Fruit fly (Drosophila melanogaster) whole organism, larva: ENCODE data around the gene Pgant6.

ENCODE experiments used
- noc ChIP-seq: fragments of 200-800 bp; sonication (Bioruptor generic); optimal IDR thresholded peaks from 3 replicates; lab custom pipeline; 2019; ENCODE audit warnings: missing biosample characterization, mild to moderate bottlenecking, missing genetic modification characterization, moderate library complexity

The Pgant6 gene

DNA sequence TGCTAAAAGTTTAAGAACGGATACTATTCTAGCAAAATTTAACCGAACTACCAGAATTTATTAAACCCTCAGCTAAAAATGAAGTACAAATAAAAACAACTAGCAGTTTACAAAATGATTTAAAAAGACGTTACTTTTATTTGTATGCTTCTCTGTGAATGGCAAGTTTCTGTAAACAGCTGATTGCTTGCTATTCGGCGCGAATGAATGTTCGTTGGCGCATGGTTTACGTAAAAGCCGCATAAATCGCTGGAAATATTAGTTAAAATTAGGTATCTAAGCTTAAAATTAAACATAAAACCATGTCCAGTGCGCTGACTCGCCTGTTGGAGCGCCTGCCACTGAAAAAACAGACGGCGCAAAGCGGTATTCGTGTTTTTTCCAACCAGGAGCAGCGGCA is 1.3 kb upstream of the Pgant6 start, which contains the start of gene mRpS35:
Gene mRpS35 (plus strand): TSS at position 189 of the 400 bp plus-strand sequence.
- no peak for TF ChIP-seq noc (tag; lab: Kevin White, UChicago)

dm6 chr3L:2782678-2783027 is 598 bp downstream of the Pgant6 start:
- no peak for TF ChIP-seq noc (tag; lab: Kevin White, UChicago)

DNA sequence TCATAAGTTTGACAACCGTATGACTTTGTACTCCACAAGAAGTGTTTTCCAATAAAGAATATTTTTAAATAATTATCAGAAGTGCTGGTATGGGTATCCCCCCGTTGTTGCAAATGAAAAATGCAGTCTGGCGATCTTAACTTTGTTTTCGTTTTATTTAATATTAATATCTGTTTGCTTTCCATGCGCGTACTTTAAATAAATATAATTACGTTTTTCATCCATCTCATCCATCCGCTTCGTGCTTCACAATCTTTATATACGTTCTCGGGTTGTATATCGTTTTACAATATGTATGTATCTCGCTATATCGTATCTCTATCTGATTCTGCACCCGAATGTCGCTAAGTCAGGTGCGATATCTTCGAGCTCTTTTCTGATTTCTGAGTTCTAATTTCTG is 3.9 kb downstream of the Pgant6 start:
- no peak for TF ChIP-seq noc (tag; lab: Kevin White, UChicago)

- no peak for TF ChIP-seq noc (tag; lab: Kevin White, UChicago)
Observed at dm6 chr3L:2795363-2795957, 13.4 kb downstream of the Pgant6 start.

- TF ChIP-seq noc (tag; lab: Kevin White, UChicago), result no peak
Observed at dm6 chr3L:2796242-2796641, 14.2 kb downstream of the Pgant6 start.

dm6 chr3L:2798463-2798993 is 16.5 kb downstream of the Pgant6 start:
- TF ChIP-seq noc (tag; lab: Kevin White, UChicago), result peak; percentile 23

- peak; percentile 90 for TF ChIP-seq noc (tag; lab: Kevin White, UChicago)
Observed at dm6 chr3L:2799110-2799618, 17.1 kb downstream of the Pgant6 start.

DNA sequence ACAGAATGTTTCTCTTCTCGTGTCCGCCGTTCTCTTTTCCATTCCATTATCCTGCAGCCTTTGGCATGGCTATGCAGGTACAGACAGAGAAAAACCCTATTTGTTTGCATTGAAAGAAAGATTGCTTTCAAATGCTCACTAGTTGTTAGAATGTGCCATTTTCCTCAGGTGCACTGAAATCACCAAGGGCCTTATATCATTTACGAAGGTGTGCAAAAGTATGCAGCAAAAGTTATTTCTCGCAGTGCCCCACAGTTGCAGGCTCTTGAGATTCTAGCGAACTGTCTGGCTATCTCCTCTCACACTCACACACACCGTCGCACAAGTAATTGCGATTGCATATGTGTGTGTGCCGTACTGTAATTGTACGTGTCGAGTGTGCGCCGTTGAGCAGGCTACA is 18.3 kb downstream of the Pgant6 start:
- TF ChIP-seq noc (tag; lab: Kevin White, UChicago), result no peak

dm6 chr3L:2801376-2801775 is 19.3 kb downstream of the Pgant6 start:
- TF ChIP-seq noc (tag; lab: Kevin White, UChicago), result no peak

DNA sequence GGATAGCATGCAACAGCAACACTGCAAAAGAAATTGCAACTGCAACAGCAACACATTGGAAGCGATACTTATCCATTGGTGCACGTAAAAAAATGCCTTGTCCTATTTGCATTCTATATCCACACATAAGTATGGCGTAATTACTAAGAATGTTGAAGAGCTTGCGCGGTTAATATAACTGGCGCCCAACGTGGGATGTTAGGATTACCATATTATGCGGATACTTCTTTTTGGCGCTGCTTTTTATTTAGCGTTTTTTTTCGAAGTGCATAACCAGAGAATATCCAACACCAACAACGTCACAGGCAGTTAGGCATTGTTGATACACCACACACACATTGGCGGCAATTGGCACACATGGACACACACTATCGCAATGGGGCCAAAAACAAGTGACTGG is 20.0 kb downstream of the Pgant6 start:
- TF ChIP-seq noc (tag; lab: Kevin White, UChicago), result no peak

- TF ChIP-seq noc (tag; lab: Kevin White, UChicago), result no peak
Observed at dm6 chr3L:2805137-2805955, 23.3 kb downstream of the Pgant6 start.

DNA sequence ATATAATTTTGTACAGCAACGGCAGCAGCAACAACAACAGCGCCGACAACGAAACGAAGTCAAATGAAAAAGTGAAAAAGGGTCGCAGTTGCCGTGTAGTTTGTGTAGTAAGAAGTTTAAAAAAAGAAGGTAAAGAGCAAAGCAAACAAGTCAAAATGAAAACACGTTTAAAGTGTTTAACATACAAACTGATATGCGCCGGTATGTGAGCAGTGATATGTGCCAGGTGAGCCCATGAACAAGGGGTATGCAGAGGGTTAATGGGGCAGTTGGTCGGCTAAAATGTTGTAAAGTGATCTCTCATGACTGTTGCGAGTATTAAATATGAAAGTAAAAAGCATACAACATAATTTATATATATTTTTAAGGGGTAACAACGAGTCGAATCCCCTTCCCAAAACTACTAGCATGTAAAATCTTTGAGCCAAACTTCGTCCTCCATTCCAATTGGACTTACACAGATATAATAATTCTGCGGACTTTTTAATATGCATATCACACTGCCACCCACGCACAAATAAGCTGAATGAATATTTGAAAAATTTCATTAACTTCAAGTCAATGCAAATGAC is 24.0 kb downstream of the Pgant6 start:
- TF ChIP-seq noc (tag; lab: Kevin White, UChicago), result peak; percentile 49

DNA sequence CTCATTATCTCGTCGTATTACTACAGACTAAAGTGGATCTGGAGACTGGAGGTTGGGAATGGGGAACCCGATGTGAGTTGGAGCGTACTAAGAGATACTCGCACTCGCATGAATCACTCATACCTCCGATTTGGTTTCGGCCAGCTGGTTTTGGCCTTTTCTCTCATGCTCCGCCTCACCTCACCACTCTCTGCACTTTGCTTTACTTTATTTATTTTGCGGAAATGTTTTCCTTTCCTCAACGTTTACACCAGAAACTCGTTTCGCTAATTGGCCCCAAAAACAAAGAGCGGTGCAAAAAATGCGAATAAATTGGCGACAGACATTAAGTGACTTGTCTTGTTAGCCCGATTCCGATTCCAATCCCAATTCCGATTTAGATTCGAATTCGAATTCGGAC is 25.3 kb downstream of the Pgant6 start:
- no peak for TF ChIP-seq noc (tag; lab: Kevin White, UChicago)

DNA sequence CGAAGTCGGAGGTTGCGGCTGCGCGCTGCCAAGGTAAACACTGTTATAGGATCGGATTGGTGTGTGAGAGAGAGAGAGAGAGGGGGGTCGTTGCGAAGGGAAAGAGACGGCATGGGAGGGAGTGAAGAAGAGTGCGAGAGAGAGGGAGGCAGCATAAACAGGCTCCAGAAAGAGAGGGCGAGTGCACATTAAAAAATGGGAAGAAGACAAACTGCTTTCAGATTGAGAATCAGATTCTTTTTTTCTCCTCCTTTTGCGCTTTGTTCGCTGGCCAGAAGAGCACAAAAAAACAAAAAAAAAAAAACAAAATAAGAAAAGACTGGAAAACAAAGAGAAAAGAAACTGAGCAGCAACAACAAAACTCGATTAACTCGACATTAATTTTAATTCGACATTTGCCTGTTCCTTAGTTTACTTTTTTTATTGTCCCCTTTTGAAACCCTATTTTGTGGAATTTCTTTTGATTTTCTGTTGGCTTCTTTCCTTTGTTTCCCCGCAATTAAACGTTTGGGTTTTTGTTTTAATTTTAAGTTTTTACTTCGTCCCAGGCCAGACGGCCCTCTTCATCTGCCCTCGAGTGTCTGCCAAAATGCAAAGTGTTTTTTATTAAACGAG is 26.3 kb downstream of the Pgant6 start:
- TF ChIP-seq noc (tag; lab: Kevin White, UChicago), result peak; percentile 53

- TF ChIP-seq noc (tag; lab: Kevin White, UChicago), result peak; percentile 49
Observed at dm6 chr3L:2809767-2810166, 27.7 kb downstream of the Pgant6 start.

dm6 chr3L:2816655-2817054 is 34.6 kb downstream of the Pgant6 start:
- TF ChIP-seq noc (tag; lab: Kevin White, UChicago), result no peak
